Worm (Caenorhabditis elegans) whole organism, young adult: ENCODE data around the gene gst-1.

Experiments
- atf-7 ChIP-seq: sonication (generic microtip); optimal IDR thresholded peaks from 2 replicates; lab custom pipeline; 2017; ENCODE audit warnings: mild to moderate bottlenecking, missing genetic modification characterization, missing compliant biosample characterization
- athp-1 ChIP-seq: sonication (generic microtip); optimal IDR thresholded peaks from 2 replicates; lab custom pipeline; 2017; ENCODE audit warnings: mild to moderate bottlenecking, missing genetic modification characterization, missing compliant biosample characterization
- ceh-100 ChIP-seq: fragments of 200-800 bp; sonication (Bioruptor generic); IDR thresholded peaks from 2 replicates; pipeline ENCODE4 v1.3.6; 2022; ENCODE audit warnings: missing genetic modification reagents, missing genetic modification characterization, missing compliant biosample characterization
- efl-1 ChIP-seq: fragments of 150-350 bp; optimal IDR thresholded peaks from 2 replicates; lab custom pipeline; 2014; ENCODE audit warnings: missing biosample characterization, missing genetic modification reagents, missing genetic modification characterization
- him-1 ChIP-seq: sonication (generic microtip); optimal IDR thresholded peaks from 2 replicates; lab custom pipeline; 2016; ENCODE audit warnings: missing genotype, missing genetic modification reagents, missing genetic modification characterization, missing compliant biosample characterization
- let-526 ChIP-seq: fragments of 200-800 bp; sonication (Bioruptor generic); IDR thresholded peaks from 2 replicates; pipeline ENCODE4 v1.3.6; 2022; ENCODE audit warnings: missing genetic modification reagents, missing genetic modification characterization, missing compliant biosample characterization
- lin-26 ChIP-seq: fragments of 200-800 bp; sonication (Bioruptor generic); IDR thresholded peaks from 2 replicates; pipeline ENCODE4 v1.3.6; 2022; ENCODE audit warnings: missing genetic modification reagents, missing genetic modification characterization, missing compliant biosample characterization
- lin-35 ChIP-seq, 3 experiments: fragments of 150-350 bp in 2 of 3; sonication (generic microtip) in 1 of 3; optimal IDR thresholded peaks; 2 replicates each; lab custom pipeline; 2014 to 2018; ENCODE audit warnings: missing biosample characterization in 3 of 3, missing genetic modification characterization in 3 of 3, missing genetic modification reagents in 3 of 3

DNA sequence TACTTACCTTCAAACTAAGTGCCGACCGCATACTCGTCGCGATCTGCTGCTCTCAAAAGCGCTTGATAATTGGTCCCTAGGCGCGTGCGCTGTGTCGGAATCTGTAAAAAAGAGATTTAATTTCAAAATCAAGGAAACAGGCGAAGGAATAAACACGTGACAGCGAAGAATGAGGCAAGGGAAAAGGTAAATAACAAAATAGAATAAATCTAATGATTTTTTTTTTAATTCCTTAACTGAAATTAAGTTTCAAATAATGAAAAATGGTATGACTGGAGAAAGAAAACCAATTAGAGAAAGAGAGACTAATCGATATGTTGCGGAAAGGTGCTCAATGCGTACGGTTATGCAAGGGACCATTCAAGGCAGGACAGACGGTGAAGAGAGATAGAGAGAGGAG is 50.0 kb downstream of the gst-1 start, which contains the start of gene cya-1:
- TF ChIP-seq let-526 (GFP tag; lab: Robert Waterston, UW) (no peak), lin-26 (GFP tag; lab: Robert Waterston, UW) (no peak), efl-1 (no peak), atf-7 (tag; lab: Kevin White, UChicago) (no peak), athp-1 (no peak), ceh-100 (GFP tag; lab: Robert Waterston, UW) (no peak), lin-35 (GFP tag; optimal IDR thresholded peaks at IDR 0.05; lab: Kevin White, UChicago) (no peak), him-1 (tag; lab: Kevin White, UChicago) (no peak)
